Worm (Caenorhabditis elegans): ENCODE results near the gene M18.3.

Gene M18.3

DNA sequence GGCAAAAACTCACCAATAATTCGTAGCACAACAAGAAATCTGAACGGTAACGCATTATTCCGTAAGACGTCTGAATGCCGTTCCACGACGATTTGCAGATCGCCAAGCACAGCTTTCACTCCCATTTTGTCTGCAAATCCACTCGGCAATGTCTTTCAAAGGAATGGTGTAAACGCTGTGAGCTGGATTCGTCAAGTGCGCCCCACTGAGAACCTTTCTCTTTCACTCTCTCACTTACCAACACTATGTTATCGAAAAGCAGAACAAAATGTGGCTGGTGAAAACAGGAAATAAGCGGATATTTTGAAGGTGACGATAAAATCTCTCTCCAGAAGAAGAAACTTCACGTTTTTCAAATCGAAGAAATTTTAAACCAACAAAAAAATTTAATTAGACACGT lies 16.8 kb upstream of the M18.3 start:
- TF ChIP-seq D2030.7 (GFP tag; IDR thresholded peaks at IDR 0.05) (no peak), B0019.2 (GFP tag; conservative IDR thresholded peaks at IDR 0.05) (no peak), F55B11.4 (tag; optimal IDR thresholded peaks at IDR 0.05; ENCODE audit: borderline replicate concordance, insufficient read depth) (no peak), ztf-6 (GFP tag; IDR thresholded peaks at IDR 0.05) (no peak), attf-5 (GFP tag; optimal IDR thresholded peaks at IDR 0.05) (peak; percentile 8), ZK185.1 (tag; optimal IDR thresholded peaks at IDR 0.05; ENCODE audit: poor library complexity, severe bottlenecking) (no peak), Y67H2A.10 (GFP tag; conservative IDR thresholded peaks at IDR 0.05) (no peak), ekl-4 (GFP tag; IDR thresholded peaks at IDR 0.05) (peak; percentile 66), tbx-9 (tag; optimal IDR thresholded peaks at IDR 0.05; ENCODE audit: borderline replicate concordance) (no peak), lsl-1 (GFP tag; optimal IDR thresholded peaks at IDR 0.05) (no peak), cebp-1 (GFP tag; IDR thresholded peaks at IDR 0.05) (no peak), cebp-1 (tag; optimal IDR thresholded peaks at IDR 0.05) (peak; percentile 25), ztf-3 (GFP tag; optimal IDR thresholded peaks at IDR 0.05) (no peak), dpff-1 (tag; optimal IDR thresholded peaks at IDR 0.05) (no peak), dpl-1 (GFP tag; optimal IDR thresholded peaks at IDR 0.05) (no peak), attf-6 (GFP tag; IDR thresholded peaks at IDR 0.05) (no peak), madf-8 (GFP tag; conservative IDR thresholded peaks at IDR 0.05) (no peak), lir-1 (GFP tag; conservative IDR thresholded peaks at IDR 0.05) (no peak), mel-28 (tag; optimal IDR thresholded peaks at IDR 0.05; ENCODE audit: borderline replicate concordance) (no peak), lin-35 (GFP tag; optimal IDR thresholded peaks at IDR 0.05) (peak in 1 of 3 experiments; percentile 14), ztf-18 (tag; optimal IDR thresholded peaks at IDR 0.05) (no peak), let-607 (tag; optimal IDR thresholded peaks at IDR 0.05) (no peak), rcor-1 (GFP tag; IDR thresholded peaks at IDR 0.05) (no peak), tbp1 (GFP tag; optimal IDR thresholded peaks at IDR 0.05) (no peak), nhr-120 (GFP tag; IDR thresholded peaks at IDR 0.05) (no peak), fkh-3 (tag; optimal IDR thresholded peaks at IDR 0.05) (no peak), hrde-1 (tag; optimal IDR thresholded peaks at IDR 0.05; ENCODE audit: borderline replicate concordance) (peak; percentile 19), nhr-80 (tag; optimal IDR thresholded peaks at IDR 0.05) (peak; percentile 14), nhr-27 (tag; optimal IDR thresholded peaks at IDR 0.05) (no peak), xnd-1 (tag; optimal IDR thresholded peaks at IDR 0.05) (no peak), mcd-1 (GFP tag; IDR thresholded peaks at IDR 0.05) (peak; percentile 48; the same call in 1 of the 2 replicates), hsf-1 (GFP tag; IDR thresholded peaks at IDR 0.05) (0 out of 2 replicates have a peak, but pooled peaks have one; percentile 15), hmg-1.2 (GFP tag; IDR thresholded peaks at IDR 0.05) (peak; percentile 54; the same call in 1 of the 2 replicates), athp-1 (tag; optimal IDR thresholded peaks at IDR 0.05) (no peak), madf-6 (GFP tag; IDR thresholded peaks at IDR 0.05) (peak; percentile 35; the same call in 1 of the 2 replicates), ceh-100 (GFP tag; IDR thresholded peaks at IDR 0.05) (no peak), cebp-2 (GFP tag; IDR thresholded peaks at IDR 0.05) (0 out of 2 replicates have a peak, but pooled peaks have one; percentile 43), F52B5.7 (tag; optimal IDR thresholded peaks at IDR 0.05) (peak; percentile 5), nhr-90 (tag; optimal IDR thresholded peaks at IDR 0.05) (no peak), ama-1 (optimal IDR thresholded peaks at IDR 0.05) (peak; percentile 1), ama-1 (GFP tag; optimal IDR thresholded peaks at IDR 0.05) (no peak), snpc-1.3 (tag; optimal IDR thresholded peaks at IDR 0.05; ENCODE audit: insufficient read depth) (no peak), nfyb-1 (GFP tag; IDR thresholded peaks at IDR 0.05) (no peak), ceh-27 (GFP tag; optimal IDR thresholded peaks at IDR 0.05) (peak; percentile 39), snpc-4 (GFP tag; optimal IDR thresholded peaks at IDR 0.05) (no peak), snpc-4 (tag; optimal IDR thresholded peaks at IDR 0.05) (no peak), aptf-2 (GFP tag; conservative IDR thresholded peaks at IDR 0.05) (no peak), Y53F4B.3 (GFP tag; IDR thresholded peaks at IDR 0.05) (no peak), him-1 (tag; optimal IDR thresholded peaks at IDR 0.05) (no peak)
